Worm (Caenorhabditis elegans): ENCODE measurements around the gene daf-4.

DNA sequence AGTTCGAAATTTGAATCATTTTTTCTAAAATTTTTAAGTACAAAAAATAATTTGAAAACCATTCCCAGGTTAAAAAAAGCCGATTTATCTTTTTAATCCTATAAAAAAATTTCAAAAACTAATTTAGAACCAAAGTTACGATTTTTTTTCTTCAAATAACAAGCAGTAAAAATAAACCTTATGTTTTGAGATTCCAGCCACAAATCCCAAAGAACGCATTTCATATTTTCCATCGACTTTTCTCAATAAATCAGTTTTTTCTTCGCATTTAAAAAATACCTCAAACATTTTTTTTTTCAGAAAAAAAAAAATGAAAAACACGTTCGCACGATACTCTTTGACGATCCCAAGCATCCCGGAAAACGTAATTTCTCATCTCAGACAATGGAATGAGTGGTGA is 10.2 kb downstream of the daf-4 start, which contains the start of gene ckk-1:
- TF ChIP-seq him-1 (tag; optimal IDR thresholded peaks at IDR 0.05) = no peak
- no peak for TF ChIP-seq dao-5 (tag; optimal IDR thresholded peaks at IDR 0.05)
- no peak for TF ChIP-seq W03F9.2 (tag; optimal IDR thresholded peaks at IDR 0.05)
